Worm (Caenorhabditis elegans): ENCODE results near the gene paic-1.

Gene paic-1

ce11 chrII:4344317-4344716 lies 28.0 kb downstream of the paic-1 start:
- TF ChIP-seq nhr-11 (tag; optimal IDR thresholded peaks at IDR 0.05): no peak
- TF ChIP-seq egl-27 (tag; optimal IDR thresholded peaks at IDR 0.05): no peak
- no peak for TF ChIP-seq R02D3.7 (tag; optimal IDR thresholded peaks at IDR 0.05)
- no peak for TF ChIP-seq ztf-11 (tag; optimal IDR thresholded peaks at IDR 0.05)
- TF ChIP-seq nhr-23 (tag; optimal IDR thresholded peaks at IDR 0.05): no peak
- no peak for TF ChIP-seq sma-3 (GFP tag; optimal IDR thresholded peaks at IDR 0.05)
- no peak for TF ChIP-seq ceh-16 (tag; optimal IDR thresholded peaks at IDR 0.05)
- TF ChIP-seq nhr-6 (tag; optimal IDR thresholded peaks at IDR 0.05): no peak
- TF ChIP-seq zag-1 (tag; optimal IDR thresholded peaks at IDR 0.05): no peak
- no peak for TF ChIP-seq mdl-1 (tag; optimal IDR thresholded peaks at IDR 0.05)
- TF ChIP-seq fos-1 (tag; optimal IDR thresholded peaks at IDR 0.05): no peak
- TF ChIP-seq alr-1 (tag; optimal IDR thresholded peaks at IDR 0.05): no peak
- TF ChIP-seq unc-39 (tag; optimal IDR thresholded peaks at IDR 0.05): no peak
- TF ChIP-seq sma-9 (GFP tag; optimal IDR thresholded peaks at IDR 0.05): no peak
- no peak for TF ChIP-seq sma-9 (tag; optimal IDR thresholded peaks at IDR 0.05)
- no peak for TF ChIP-seq nhr-12 (tag; optimal IDR thresholded peaks at IDR 0.05)
- no peak for TF ChIP-seq nhr-10 (tag; optimal IDR thresholded peaks at IDR 0.05)

- TF ChIP-seq gmeb-1 (tag; optimal IDR thresholded peaks at IDR 0.05): no peak
- no peak for TF ChIP-seq ztf-4 (tag; optimal IDR thresholded peaks at IDR 0.05)
- no peak for TF ChIP-seq skn-1 (tag; optimal IDR thresholded peaks at IDR 0.05)
- TF ChIP-seq lin-11 (tag; optimal IDR thresholded peaks at IDR 0.05): no peak
- no peak for TF ChIP-seq ama-1 (optimal IDR thresholded peaks at IDR 0.05)
- TF ChIP-seq sma-3 (GFP tag; optimal IDR thresholded peaks at IDR 0.05): no peak
- TF ChIP-seq ztf-1 (GFP tag; conservative IDR thresholded peaks at IDR 0.05): no peak
- TF ChIP-seq R02D3.7 (tag; optimal IDR thresholded peaks at IDR 0.05): no peak
- TF ChIP-seq peb-1 (tag; optimal IDR thresholded peaks at IDR 0.05): no peak
- TF ChIP-seq nhr-21 (tag; optimal IDR thresholded peaks at IDR 0.05): no peak
- TF ChIP-seq elt-3 (tag; optimal IDR thresholded peaks at IDR 0.05): no peak
- no peak for TF ChIP-seq mdl-1 (tag; optimal IDR thresholded peaks at IDR 0.05)
- no peak for TF ChIP-seq ZK546.5 (tag; optimal IDR thresholded peaks at IDR 0.05)
- TF ChIP-seq aly-2 (tag; optimal IDR thresholded peaks at IDR 0.05): no peak
- TF ChIP-seq lin-13 (GFP tag; optimal IDR thresholded peaks at IDR 0.05): no peak
- no peak for TF ChIP-seq nhr-237 (tag; optimal IDR thresholded peaks at IDR 0.05)
- TF ChIP-seq lsy-2 (tag; optimal IDR thresholded peaks at IDR 0.05): no peak
- TF ChIP-seq mbf-1 (tag; optimal IDR thresholded peaks at IDR 0.05): no peak
Measured at ce11 chrII:4341484-4341883, 30.8 kb downstream of the paic-1 start.

ce11 chrII:4339882-4340281 lies 32.4 kb downstream of the paic-1 start, which contains the start of gene athp-2:
TSS of gene athp-2 (plus strand) at chrII:4340182.
- TF ChIP-seq ama-1 (optimal IDR thresholded peaks at IDR 0.05): no peak
- TF ChIP-seq sem-4 (tag; optimal IDR thresholded peaks at IDR 0.05): no peak

- TF ChIP-seq ZK546.5 (tag; optimal IDR thresholded peaks at IDR 0.05) (no peak), elt-3 (tag; optimal IDR thresholded peaks at IDR 0.05) (no peak), lsy-2 (tag; optimal IDR thresholded peaks at IDR 0.05) (no peak), ztf-1 (GFP tag; conservative IDR thresholded peaks at IDR 0.05) (no peak), nhr-23 (tag; optimal IDR thresholded peaks at IDR 0.05) (no peak)
Measured at ce11 chrII:4337731-4338130, 34.6 kb downstream of the paic-1 start.

- TF ChIP-seq egl-27 (tag; optimal IDR thresholded peaks at IDR 0.05) (no peak), nhr-23 (tag; optimal IDR thresholded peaks at IDR 0.05) (no peak), unc-62 (GFP tag; optimal IDR thresholded peaks at IDR 0.05) (no peak), lin-13 (GFP tag; optimal IDR thresholded peaks at IDR 0.05) (no peak), lin-11 (tag; optimal IDR thresholded peaks at IDR 0.05) (no peak), nhr-11 (tag; optimal IDR thresholded peaks at IDR 0.05) (no peak), nhr-21 (tag; optimal IDR thresholded peaks at IDR 0.05) (no peak), dmd-4 (tag; optimal IDR thresholded peaks at IDR 0.05) (no peak), unc-39 (tag; optimal IDR thresholded peaks at IDR 0.05) (no peak), peb-1 (tag; optimal IDR thresholded peaks at IDR 0.05) (no peak), snpc-4 (tag; optimal IDR thresholded peaks at IDR 0.05) (no peak), C34F6.9 (tag; optimal IDR thresholded peaks at IDR 0.05) (no peak), F13H6.1 (tag; optimal IDR thresholded peaks at IDR 0.05) (no peak), nhr-25 (tag; optimal IDR thresholded peaks at IDR 0.05) (no peak), ceh-82 (tag; optimal IDR thresholded peaks at IDR 0.05) (no peak), fos-1 (tag; optimal IDR thresholded peaks at IDR 0.05) (no peak), nhr-129 (tag; optimal IDR thresholded peaks at IDR 0.05) (no peak), ceh-16 (tag; optimal IDR thresholded peaks at IDR 0.05) (no peak), sma-3 (GFP tag; optimal IDR thresholded peaks at IDR 0.05) (no peak)
Measured at ce11 chrII:4334448-4334847, 37.9 kb downstream of the paic-1 start, which contains the start of gene madf-3. TSS of gene madf-3 (plus strand) at chrII:4334748.

All from whole organism, L2 larva.